Worm (Caenorhabditis elegans) whole organism, L3 larva: ENCODE measurements around the gene R05D3.8.

Source experiments
- daf-12 ChIP-seq: fragments of 150-350 bp; optimal IDR thresholded peaks from 2 replicates; lab custom pipeline; 2014; ENCODE audit warnings: missing biosample characterization, missing genetic modification reagents, missing genetic modification characterization
- fkh-10 ChIP-seq: sonication (generic microtip); optimal IDR thresholded peaks from 2 replicates; lab custom pipeline; 2017; ENCODE audit warnings: missing biosample characterization, missing genetic modification reagents, missing genetic modification characterization
- nhr-237 ChIP-seq: fragments of 150-350 bp; optimal IDR thresholded peaks from 2 replicates; lab custom pipeline; 2014; ENCODE audit warnings: missing biosample characterization, missing genetic modification characterization
- nhr-77 ChIP-seq: fragments of 150-350 bp; optimal IDR thresholded peaks from 2 replicates; lab custom pipeline; 2014; ENCODE audit warnings: missing biosample characterization, missing genetic modification characterization
- unc-62 ChIP-seq: fragments of 150-350 bp; sonication (generic microtip); optimal IDR thresholded peaks from 4 replicates; lab custom pipeline; 2014; ENCODE audit warnings: missing biosample characterization, missing genetic modification reagents, missing genetic modification characterization
- ztf-4 ChIP-seq: fragments of 150-350 bp; optimal IDR thresholded peaks from 2 replicates; lab custom pipeline; 2014; ENCODE audit warnings: missing biosample characterization, missing genetic modification characterization

DNA sequence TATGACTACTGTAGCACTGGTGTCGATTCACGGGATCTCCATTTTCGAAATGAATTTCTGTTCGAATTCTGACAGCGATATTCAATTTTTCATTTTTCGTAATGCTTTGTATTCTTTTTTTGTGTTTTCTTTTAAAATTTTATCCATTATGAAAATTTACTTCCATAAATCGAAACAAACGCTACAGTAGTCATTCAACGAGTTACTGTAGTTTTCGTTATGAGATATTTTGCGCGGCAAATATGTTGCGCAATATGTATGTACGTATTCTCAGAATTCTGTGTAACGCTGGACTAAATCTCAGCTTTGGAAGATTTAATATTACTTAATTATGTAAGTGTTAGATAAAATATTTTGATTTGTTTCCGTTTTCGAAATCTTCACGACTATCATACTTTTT lies 11.0 kb upstream of the R05D3.8 start:
- no peak for TF ChIP-seq nhr-77 (tag; lab: Kevin White, UChicago)
- no peak for TF ChIP-seq unc-62
- no peak for TF ChIP-seq nhr-237 (tag; lab: Kevin White, UChicago)
- no peak for TF ChIP-seq daf-12 (tag; lab: Kevin White, UChicago)
- no peak for TF ChIP-seq ztf-4 (tag; lab: Kevin White, UChicago)
- TF ChIP-seq fkh-10 (GFP tag; lab: Kevin White, UChicago), result no peak
